Fruit fly (Drosophila melanogaster): ENCODE measurements around the gene mip130.

mip130 gene

DNA sequence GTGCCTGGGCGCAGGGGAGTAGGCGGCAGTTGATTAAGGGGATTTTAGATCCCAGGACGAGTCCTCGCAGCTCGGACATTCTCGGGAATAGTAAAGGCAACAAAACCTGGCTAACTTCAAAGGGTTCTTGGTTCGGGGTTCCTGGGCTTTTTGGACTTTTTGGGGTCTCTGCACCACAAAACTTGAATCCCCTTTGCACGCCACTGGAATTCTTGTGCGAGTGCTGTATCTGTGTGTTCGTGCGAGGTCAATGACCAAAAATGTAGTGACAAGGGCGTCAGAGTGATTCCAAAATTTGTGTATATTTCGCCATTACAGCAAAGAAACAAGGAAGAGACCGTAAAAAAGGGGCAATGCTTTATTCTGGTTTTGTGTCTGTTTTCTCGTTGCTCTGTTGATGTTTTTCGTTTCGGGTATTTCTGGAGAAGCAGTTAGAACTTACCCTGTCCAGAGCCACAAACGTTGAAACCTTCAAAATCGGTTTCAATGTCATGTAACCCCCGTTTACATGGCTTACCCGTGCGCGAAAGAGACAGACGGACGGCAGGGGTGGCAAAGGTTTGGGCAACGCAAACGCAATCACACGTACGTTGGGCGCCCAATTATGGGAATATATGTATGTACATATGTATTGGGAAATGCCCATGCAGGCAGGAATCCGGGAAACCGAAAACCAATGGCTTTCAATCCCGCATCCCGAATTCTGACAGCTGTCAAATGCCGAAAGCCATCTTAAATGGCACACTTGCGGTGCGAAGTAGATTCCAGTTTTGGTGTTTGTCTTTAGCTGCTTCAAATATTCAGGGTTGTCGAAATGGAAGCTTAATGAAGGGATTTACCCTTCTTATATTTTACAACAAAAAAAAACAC, 36.4 kb downstream of the mip130 start (continued):
- TF ChIP-seq Deaf1 (tag; optimal IDR thresholded peaks at IDR 0.05), result no peak
- no peak for TF ChIP-seq nerfin-2 (GFP tag; IDR thresholded peaks at IDR 0.05; ENCODE audit: partially characterized antibody)
- TF ChIP-seq CG10654 (GFP tag; optimal IDR thresholded peaks at IDR 0.05), result peak; percentile 49
- peak; percentile 39; the same call in 1 of the 2 replicates for TF ChIP-seq CG4404 (GFP tag; IDR thresholded peaks at IDR 0.05)
- TF ChIP-seq NFAT (GFP tag; IDR thresholded peaks at IDR 0.05), result no peak
- TF ChIP-seq jing (GFP tag; optimal IDR thresholded peaks at IDR 0.05), result peak; percentile 9
- peak; percentile 49 for TF ChIP-seq CG7839 (tag; optimal IDR thresholded peaks at IDR 0.05)
- TF ChIP-seq CG13123 (GFP tag; optimal IDR thresholded peaks at IDR 0.05), result peak; percentile 11
- TF ChIP-seq CG6272 (GFP tag; IDR thresholded peaks at IDR 0.05), result peak; percentile 54; the same call in 1 of the 2 replicates
- peak; percentile 36 for TF ChIP-seq ewg (GFP tag; optimal IDR thresholded peaks at IDR 0.05)
- no peak for TF ChIP-seq gfzf (GFP tag; optimal IDR thresholded peaks at IDR 0.05)
- peak; percentile 41 for TF ChIP-seq CG2120 (GFP tag; optimal IDR thresholded peaks at IDR 0.05)
- TF ChIP-seq CG7963 (GFP tag; IDR thresholded peaks at IDR 0.05; ENCODE audit: partially characterized antibody), result no peak
- TF ChIP-seq CG13624 (GFP tag; optimal IDR thresholded peaks at IDR 0.05), result no peak
- peak; percentile 93 for TF ChIP-seq CG10431 (GFP tag; optimal IDR thresholded peaks at IDR 0.05)
- TF ChIP-seq Oaz (GFP tag; IDR thresholded peaks at IDR 0.05), result no peak
- no peak for TF ChIP-seq wor (GFP tag; IDR thresholded peaks at IDR 0.05)
- TF ChIP-seq cwo (GFP tag; optimal IDR thresholded peaks at IDR 0.05), result no peak
- no peak for TF ChIP-seq YL-1 (GFP tag; optimal IDR thresholded peaks at IDR 0.05)
- no peak for TF ChIP-seq CG10543 (GFP tag; optimal IDR thresholded peaks at IDR 0.05)
- TF ChIP-seq CG12942 (GFP tag; optimal IDR thresholded peaks at IDR 0.05), result peak; percentile 31
- no peak for TF ChIP-seq z (GFP tag; IDR thresholded peaks at IDR 0.05)
- peak; percentile 63 for TF ChIP-seq Sox102F (GFP tag; optimal IDR thresholded peaks at IDR 0.05)
- no peak for TF ChIP-seq CG3163 (GFP tag; optimal IDR thresholded peaks at IDR 0.05)
- TF ChIP-seq yki (optimal IDR thresholded peaks at IDR 0.05), result no peak
- no peak for TF ChIP-seq CG7271 (tag; optimal IDR thresholded peaks at IDR 0.05)
- TF ChIP-seq CG9797 (GFP tag; optimal IDR thresholded peaks at IDR 0.05), result no peak
- TF ChIP-seq grau (tag; optimal IDR thresholded peaks at IDR 0.05), result peak; percentile 52
- peak; percentile 54 for TF ChIP-seq sob (GFP tag; IDR thresholded peaks at IDR 0.05)
- no peak for TF ChIP-seq ash1 (GFP tag; optimal IDR thresholded peaks at IDR 0.05)
- TF ChIP-seq Stat92E (GFP tag; optimal IDR thresholded peaks at IDR 0.05), result no peak
- TF ChIP-seq pfk (GFP tag; optimal IDR thresholded peaks at IDR 0.05), result no peak
- peak; percentile 42; the same call in 1 of the 2 replicates for TF ChIP-seq CG1024 (GFP tag; IDR thresholded peaks at IDR 0.05)
- no peak for TF ChIP-seq CG3726 (GFP tag; IDR thresholded peaks at IDR 0.05)
- TF ChIP-seq Aef1 (GFP tag; IDR thresholded peaks at IDR 0.05), result no peak; the same call in 2 of the 3 replicates
- no peak for TF ChIP-seq TFAM (GFP tag; optimal IDR thresholded peaks at IDR 0.05)
- TF ChIP-seq CG2116 (GFP tag; optimal IDR thresholded peaks at IDR 0.05), result no peak
- peak; percentile 28 for TF ChIP-seq twi (tag; optimal IDR thresholded peaks at IDR 0.05)
- TF ChIP-seq CG11560 (tag; IDR thresholded peaks at IDR 0.05), result no peak; the same call in 2 of the 3 replicates
- no peak for TF ChIP-seq CG18764 (GFP tag; optimal IDR thresholded peaks at IDR 0.05)
- TF ChIP-seq CG10274 (GFP tag; optimal IDR thresholded peaks at IDR 0.05), result no peak
- peak; percentile 52 for TF ChIP-seq CG6689 (GFP tag; IDR thresholded peaks at IDR 0.05)
- no peak for TF ChIP-seq Fer2 (tag; optimal IDR thresholded peaks at IDR 0.05)
- no peak for TF ChIP-seq ac (GFP tag; optimal IDR thresholded peaks at IDR 0.05)
- no peak for TF ChIP-seq CrebB (tag; optimal IDR thresholded peaks at IDR 0.05)
- TF ChIP-seq bigmax (GFP tag; optimal IDR thresholded peaks at IDR 0.05), result no peak
- TF ChIP-seq Lim3 (GFP tag; IDR thresholded peaks at IDR 0.05), result no peak
- peak; percentile 20 for TF ChIP-seq Hr3 (GFP tag; optimal IDR thresholded peaks at IDR 0.05)
- TF ChIP-seq H15 (GFP tag; IDR thresholded peaks at IDR 0.05), result peak; percentile 48; the same call in 2 of the 3 replicates
